Worm (Caenorhabditis elegans): ENCODE data around the gene trxr-1.

Gene trxr-1

DNA sequence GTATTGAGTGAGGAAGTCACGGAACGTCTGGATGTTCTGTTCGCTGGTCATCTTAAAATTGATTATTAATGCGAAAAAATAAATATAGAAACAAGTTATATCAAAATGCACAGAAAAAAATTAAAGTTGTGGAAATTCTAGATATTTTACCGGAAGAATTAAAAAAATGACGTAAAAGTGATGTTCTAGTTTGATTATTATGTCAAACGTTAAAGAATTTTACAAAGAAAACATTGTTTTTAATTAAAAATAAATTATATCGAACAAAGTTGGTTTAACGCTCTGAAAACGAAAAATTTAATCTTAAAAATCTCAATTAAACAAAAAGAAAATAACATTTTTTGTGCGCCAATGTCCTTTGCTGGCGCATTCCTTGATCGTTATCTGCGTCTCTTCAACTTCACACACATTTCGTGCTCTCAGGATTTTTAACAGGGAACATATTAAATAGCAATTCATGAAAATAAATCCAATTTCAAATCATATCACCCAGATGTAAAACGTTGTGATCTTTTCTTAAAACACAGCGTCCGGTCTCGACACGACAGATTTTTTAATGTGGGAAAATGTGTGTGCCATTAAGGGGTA is 32.9 kb downstream of the trxr-1 start, which contains the start of gene tin-9.1 (continued):
- TF ChIP-seq nhr-42 (GFP tag; IDR thresholded peaks at IDR 0.05), result no peak
- no peak for TF ChIP-seq F26F4.8 (GFP tag; conservative IDR thresholded peaks at IDR 0.05)
- TF ChIP-seq lin-15B (tag; optimal IDR thresholded peaks at IDR 0.05), result no peak

DNA sequence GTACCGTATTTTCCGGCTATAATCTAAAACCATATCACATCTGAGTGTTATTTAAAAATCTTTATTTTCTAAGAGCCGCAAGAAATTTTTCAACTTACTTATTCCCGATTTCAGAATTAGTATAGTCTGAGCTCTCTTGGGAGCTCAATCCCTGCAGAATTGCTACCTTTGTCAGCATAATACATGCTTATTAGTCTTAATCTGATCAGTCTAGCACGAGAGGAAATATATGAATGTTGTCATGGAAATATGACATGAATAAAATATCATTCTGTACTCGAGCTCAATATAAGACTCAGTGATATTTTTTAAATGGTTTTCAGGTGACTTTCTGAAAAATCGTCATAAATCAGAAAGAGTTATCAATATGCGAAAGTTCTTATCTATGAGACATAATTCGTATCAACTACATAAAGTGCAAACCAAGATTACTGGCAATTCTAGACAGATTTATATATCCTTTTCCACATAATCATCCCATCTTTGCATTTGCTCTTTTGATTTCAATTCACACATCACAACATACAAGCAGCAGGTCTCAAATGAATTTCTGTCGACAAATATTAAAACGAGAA is 33.7 kb downstream of the trxr-1 start:
- no peak for TF ChIP-seq egl-27 (tag; optimal IDR thresholded peaks at IDR 0.05)
- no peak for TF ChIP-seq daf-8 (GFP tag; IDR thresholded peaks at IDR 0.05)
- no peak for TF ChIP-seq F10B5.3 (tag; optimal IDR thresholded peaks at IDR 0.05)
- no peak for TF ChIP-seq F49E8.2 (tag; optimal IDR thresholded peaks at IDR 0.05; ENCODE audit: borderline replicate concordance)
- peak; percentile 19 for TF ChIP-seq aha-1 (tag)
- TF ChIP-seq D1046.2 (GFP tag; IDR thresholded peaks at IDR 0.05), result no peak
- TF ChIP-seq ceh-32 (tag; optimal IDR thresholded peaks at IDR 0.05; ENCODE audit: poor library complexity), result no peak
- no peak for TF ChIP-seq F26F4.8 (GFP tag; conservative IDR thresholded peaks at IDR 0.05)
- TF ChIP-seq ceh-28 (tag; optimal IDR thresholded peaks at IDR 0.05), result no peak
- TF ChIP-seq Y75B8A.6 (GFP tag; IDR thresholded peaks at IDR 0.05), result no peak
- no peak for TF ChIP-seq nhr-48 (tag; optimal IDR thresholded peaks at IDR 0.05)
- no peak for TF ChIP-seq arid-1 (GFP tag; conservative IDR thresholded peaks at IDR 0.05)
- no peak for TF ChIP-seq lsy-2 (tag; optimal IDR thresholded peaks at IDR 0.05)
- TF ChIP-seq ztf-7 (tag; optimal IDR thresholded peaks at IDR 0.05), result no peak
- TF ChIP-seq jun-1 (tag; optimal IDR thresholded peaks at IDR 0.05), result no peak
- TF ChIP-seq tag-97 (GFP tag; IDR thresholded peaks at IDR 0.05), result no peak
- no peak for TF ChIP-seq madf-5 (GFP tag; IDR thresholded peaks at IDR 0.05)
- TF ChIP-seq madf-9 (GFP tag; conservative IDR thresholded peaks at IDR 0.05), result no peak
- no peak for TF ChIP-seq attf-4 (tag; optimal IDR thresholded peaks at IDR 0.05)
- no peak for TF ChIP-seq mep-1 (tag; optimal IDR thresholded peaks at IDR 0.05)
- TF ChIP-seq dmd-9 (GFP tag; IDR thresholded peaks at IDR 0.05), result no peak
- no peak for TF ChIP-seq nhr-11 (tag; optimal IDR thresholded peaks at IDR 0.05)
- peak; percentile 33; the same call in 1 of the 2 replicates for TF ChIP-seq dmd-6 (GFP tag; IDR thresholded peaks at IDR 0.05)
- peak; percentile 20 for TF ChIP-seq dve-1 (tag; optimal IDR thresholded peaks at IDR 0.05; ENCODE audit: insufficient read depth)
- no peak for TF ChIP-seq daf-16 (GFP tag; optimal IDR thresholded peaks at IDR 0.05)
- peak; percentile 20 for TF ChIP-seq daf-16 (tag; optimal IDR thresholded peaks at IDR 0.05)
- no peak for TF ChIP-seq hlh-11 (tag; optimal IDR thresholded peaks at IDR 0.05)
- TF ChIP-seq F44E2.7 (GFP tag; IDR thresholded peaks at IDR 0.05), result no peak
- no peak for TF ChIP-seq nhr-76 (tag; optimal IDR thresholded peaks at IDR 0.05)
- TF ChIP-seq pha-4 (GFP tag; IDR thresholded peaks at IDR 0.05), result no peak
- no peak for TF ChIP-seq pha-4 (tag; optimal IDR thresholded peaks at IDR 0.05)
- no peak for TF ChIP-seq F37D6.2 (tag; optimal IDR thresholded peaks at IDR 0.05)
- TF ChIP-seq pqm-1 (tag; optimal IDR thresholded peaks at IDR 0.05), result peak; percentile 66
- no peak for TF ChIP-seq gei-8 (GFP tag; optimal IDR thresholded peaks at IDR 0.05)
- TF ChIP-seq mes-2 (tag; optimal IDR thresholded peaks at IDR 0.05; ENCODE audit: poor library complexity, severe bottlenecking), result no peak
- no peak for TF ChIP-seq zip-2 (tag; optimal IDR thresholded peaks at IDR 0.05)
- TF ChIP-seq hif-1 (tag; optimal IDR thresholded peaks at IDR 0.05), result no peak
- no peak for TF ChIP-seq lin-15B (tag; optimal IDR thresholded peaks at IDR 0.05)
- no peak for TF ChIP-seq nhr-237 (tag; optimal IDR thresholded peaks at IDR 0.05)
- TF ChIP-seq tra-1 (GFP tag; IDR thresholded peaks at IDR 0.05), result no peak
- TF ChIP-seq lin-39 (tag; optimal IDR thresholded peaks at IDR 0.05), result no peak
- TF ChIP-seq nhr-28 (tag; optimal IDR thresholded peaks at IDR 0.05), result peak; percentile 35
